Fruit fly (Drosophila melanogaster) whole organism, embryonic: ENCODE results near the gene Cchl.

Experiments used
- CG10209 ChIP-seq: fragments of 200-800 bp; sonication (Bioruptor generic); optimal IDR thresholded peaks from 3 replicates; lab custom pipeline; 2017; ENCODE audit warnings: missing biosample characterization, mild to moderate bottlenecking, missing genetic modification characterization, missing genetic modification reagents
- CG10979 ChIP-seq: fragments of 200-800 bp; sonication (Bioruptor generic); optimal IDR thresholded peaks from 2 replicates; lab custom pipeline; 2018; ENCODE audit warnings: missing biosample characterization, mild to moderate bottlenecking, missing genetic modification characterization, moderate library complexity
- CG11093 ChIP-seq: fragments of 200-800 bp; sonication (Bioruptor generic); IDR thresholded peaks from 3 replicates; pipeline ENCODE4 v1.3.6; 2022; ENCODE audit warnings: missing biosample characterization, missing genetic modification characterization
- CG13424 ChIP-seq: fragments of 200-800 bp; sonication (Bioruptor generic); optimal IDR thresholded peaks from 2 replicates; lab custom pipeline; 2019; ENCODE audit warnings: missing biosample characterization, mild to moderate bottlenecking, missing genetic modification characterization, moderate library complexity
- CG14441 ChIP-seq: fragments of 200-800 bp; sonication (Bioruptor generic); IDR thresholded peaks from 2 replicates; pipeline ENCODE4 v1.3.6; 2022; ENCODE audit warnings: missing biosample characterization, missing genetic modification characterization
- CG1603 ChIP-seq: fragments of 200-800 bp; sonication (Bioruptor generic); optimal IDR thresholded peaks from 2 replicates; lab custom pipeline; 2019; ENCODE audit warnings: missing biosample characterization, mild to moderate bottlenecking, missing genetic modification characterization, moderate library complexity
- CG17328 ChIP-seq: fragments of 200-800 bp; sonication (Bioruptor generic); IDR thresholded peaks from 2 replicates; pipeline ENCODE4 v1.3.6; 2022; ENCODE audit warnings: missing biosample characterization, missing genetic modification characterization
- CG18011 ChIP-seq: fragments of 200-800 bp; sonication (Bioruptor generic); optimal IDR thresholded peaks from 2 replicates; lab custom pipeline; 2017; ENCODE audit warnings: missing biosample characterization, missing genetic modification characterization, mild to moderate bottlenecking, moderate library complexity, missing genotype
- CG18619 ChIP-seq: fragments of 200-800 bp; sonication (Bioruptor generic); optimal IDR thresholded peaks from 3 replicates; lab custom pipeline; 2017; ENCODE audit warnings: missing biosample characterization, mild to moderate bottlenecking, missing genetic modification characterization
- CG2116 ChIP-seq: fragments of 200-800 bp; sonication (Bioruptor generic); optimal IDR thresholded peaks from 3 replicates; lab custom pipeline; 2018; ENCODE audit warnings: missing biosample characterization, mild to moderate bottlenecking, missing genetic modification characterization
- CG30431 ChIP-seq: fragments of 200-800 bp; sonication (Bioruptor generic); optimal IDR thresholded peaks from 2 replicates; lab custom pipeline; 2017; ENCODE audit warnings: missing biosample characterization, missing genetic modification characterization
- CG3163 ChIP-seq: fragments of 200-800 bp; sonication (Bioruptor generic); optimal IDR thresholded peaks from 3 replicates; lab custom pipeline; 2016; ENCODE audit warnings: missing biosample characterization, missing genetic modification characterization
- CG32767 ChIP-seq: fragments of 200-800 bp; sonication (Bioruptor generic); IDR thresholded peaks from 2 replicates; pipeline ENCODE4 v1.3.6; 2022; ENCODE audit warnings: missing biosample characterization, missing genetic modification characterization
- CG3995 ChIP-seq: fragments of 200-800 bp; sonication (Bioruptor generic); optimal IDR thresholded peaks from 3 replicates; lab custom pipeline; 2016; ENCODE audit warnings: missing biosample characterization, missing genetic modification characterization
- CG42726 ChIP-seq: fragments of 200-800 bp; sonication (Bioruptor generic); IDR thresholded peaks from 2 replicates; pipeline ENCODE4 v1.3.6; 2022; ENCODE audit warnings: missing biosample characterization, missing genetic modification characterization; ENCODE audit not compliant: partially characterized antibody
- CG4404 ChIP-seq: fragments of 200-800 bp; sonication (Bioruptor generic); IDR thresholded peaks from 2 replicates; pipeline ENCODE4 v1.3.6; 2022; ENCODE audit warnings: missing biosample characterization, missing genetic modification characterization
- CG4730 ChIP-seq: fragments of 200-800 bp; sonication (Bioruptor generic); IDR thresholded peaks from 2 replicates; pipeline ENCODE4 v1.3.6; 2022; ENCODE audit warnings: missing biosample characterization, missing genetic modification characterization
- CG6254 ChIP-seq: fragments of 200-800 bp; sonication (Bioruptor generic); optimal IDR thresholded peaks from 3 replicates; lab custom pipeline; 2017; ENCODE audit warnings: mild to moderate bottlenecking, missing biosample characterization, missing genetic modification reagents, missing genetic modification characterization
- CG6689 ChIP-seq: fragments of 200-800 bp; sonication (Bioruptor generic); IDR thresholded peaks from 2 replicates; pipeline ENCODE4 v1.3.6; 2022; ENCODE audit warnings: missing biosample characterization, missing genetic modification characterization
- CG7963 ChIP-seq: fragments of 200-800 bp; sonication (Bioruptor generic); IDR thresholded peaks from 3 replicates; pipeline ENCODE4 v1.3.6; 2022; ENCODE audit warnings: missing biosample characterization, missing genetic modification characterization; ENCODE audit not compliant: partially characterized antibody
- CG8924 ChIP-seq: fragments of 200-800 bp; optimal IDR thresholded peaks from 3 replicates; lab custom pipeline; 2019; ENCODE audit warnings: missing biosample characterization, mild to moderate bottlenecking, missing genetic modification characterization, moderate library complexity
- H2.0 ChIP-seq: fragments of 200-800 bp; sonication (Bioruptor generic); IDR thresholded peaks from 2 replicates; pipeline ENCODE4 v1.3.6; 2022; ENCODE audit warnings: missing biosample characterization, missing genetic modification characterization
- HHEX ChIP-seq: fragments of 200-800 bp; sonication (Bioruptor generic); optimal IDR thresholded peaks from 3 replicates; lab custom pipeline; 2017; ENCODE audit warnings: missing biosample characterization, mild to moderate bottlenecking, missing genetic modification characterization, missing genetic modification reagents
- MTF-1 ChIP-seq: fragments of 200-800 bp; sonication (Bioruptor generic); optimal IDR thresholded peaks from 2 replicates; lab custom pipeline; 2018; ENCODE audit warnings: missing biosample characterization, mild to moderate bottlenecking, missing genetic modification characterization, borderline replicate concordance
- Six4 ChIP-seq: fragments of 200-800 bp; sonication (Bioruptor generic); optimal IDR thresholded peaks from 2 replicates; lab custom pipeline; 2016; ENCODE audit warnings: missing biosample characterization, missing genetic modification characterization
- Xbp1 ChIP-seq: fragments of 200-800 bp; sonication (Bioruptor generic); optimal IDR thresholded peaks from 3 replicates; lab custom pipeline; 2016; ENCODE audit warnings: missing biosample characterization, mild to moderate bottlenecking, missing genetic modification characterization
- ab ChIP-seq: fragments of 200-800 bp; sonication (Bioruptor generic); optimal IDR thresholded peaks from 2 replicates; lab custom pipeline; 2016; ENCODE audit warnings: missing biosample characterization, missing genetic modification characterization
- ap ChIP-seq: fragments of 200-800 bp; sonication (Bioruptor generic); IDR thresholded peaks from 2 replicates; pipeline ENCODE4 v1.3.6; 2022; ENCODE audit warnings: missing biosample characterization, missing genetic modification characterization
- cato ChIP-seq: fragments of 200-800 bp; sonication (Bioruptor generic); optimal IDR thresholded peaks from 2 replicates; lab custom pipeline; 2016; ENCODE audit warnings: missing biosample characterization, missing genetic modification characterization, borderline replicate concordance
- da ChIP-seq: fragments of 200-800 bp; sonication (Bioruptor generic); optimal IDR thresholded peaks from 2 replicates; lab custom pipeline; 2016; ENCODE audit warnings: missing biosample characterization, missing genetic modification characterization
- eyg ChIP-seq: fragments of 200-800 bp; sonication (Bioruptor generic); optimal IDR thresholded peaks from 3 replicates; lab custom pipeline; 2016; ENCODE audit warnings: missing biosample characterization, missing genetic modification characterization
- grn ChIP-seq: fragments of 200-800 bp; sonication (Bioruptor generic); optimal IDR thresholded peaks from 3 replicates; lab custom pipeline; 2017; ENCODE audit warnings: missing biosample characterization, missing genetic modification characterization
- gro ChIP-seq: fragments of 200-800 bp; sonication (Bioruptor generic); optimal IDR thresholded peaks from 2 replicates; lab custom pipeline; 2016; ENCODE audit warnings: missing biosample characterization, missing genetic modification characterization
- ham ChIP-seq: fragments of 200-800 bp; sonication (Bioruptor generic); IDR thresholded peaks from 2 replicates; pipeline ENCODE4 v1.3.6; 2022; ENCODE audit warnings: missing biosample characterization, missing genetic modification characterization
- hth ChIP-seq: fragments of >200 bp; optimal IDR thresholded peaks from 2 replicates; lab custom pipeline; 2017; ENCODE audit warnings: inconsistent platforms
- ind ChIP-seq: fragments of 200-800 bp; sonication (Bioruptor generic); optimal IDR thresholded peaks from 3 replicates; lab custom pipeline; 2016; ENCODE audit warnings: missing biosample characterization, missing genetic modification characterization
- insv ChIP-seq, 2 experiments: fragments of 200-800 bp; sonication (Bioruptor generic); optimal IDR thresholded peaks; 3 replicates each; lab custom pipeline; 2016 to 2018; ENCODE audit warnings: missing biosample characterization in 2 of 2, missing genetic modification characterization in 2 of 2
- klu ChIP-seq: fragments of 200-800 bp; sonication (Bioruptor generic); IDR thresholded peaks from 2 replicates; pipeline ENCODE4 v1.3.6; 2022; ENCODE audit warnings: missing biosample characterization, missing genetic modification characterization
- lilli ChIP-seq: fragments of 200-800 bp; sonication (Bioruptor generic); optimal IDR thresholded peaks from 3 replicates; lab custom pipeline; 2016; ENCODE audit warnings: missing biosample characterization, missing genetic modification characterization
- nmo ChIP-seq: fragments of 200-800 bp; sonication (Bioruptor generic); optimal IDR thresholded peaks from 2 replicates; lab custom pipeline; 2018; ENCODE audit warnings: missing biosample characterization, mild to moderate bottlenecking, missing genetic modification characterization, moderate library complexity
- p53 ChIP-seq: fragments of 200-800 bp; sonication (Bioruptor generic); optimal IDR thresholded peaks from 2 replicates; lab custom pipeline; 2016; ENCODE audit warnings: missing biosample characterization, missing genetic modification characterization
- peb ChIP-seq: fragments of 200-800 bp; sonication (Bioruptor generic); IDR thresholded peaks from 2 replicates; pipeline ENCODE4 v1.3.6; 2022; ENCODE audit warnings: missing biosample characterization, missing genetic modification characterization
- pita ChIP-seq: fragments of 200-800 bp; sonication (Bioruptor generic); optimal IDR thresholded peaks from 2 replicates; lab custom pipeline; 2017; ENCODE audit warnings: missing biosample characterization, mild to moderate bottlenecking, missing genetic modification characterization
- row ChIP-seq: fragments of 200-800 bp; sonication (Bioruptor generic); IDR thresholded peaks from 3 replicates; pipeline ENCODE4 v1.3.6; 2022; ENCODE audit warnings: missing biosample characterization, missing genetic modification characterization
- schlank ChIP-seq: fragments of 200-800 bp; sonication (Bioruptor generic); optimal IDR thresholded peaks from 2 replicates; lab custom pipeline; 2018; ENCODE audit warnings: missing biosample characterization, mild to moderate bottlenecking, missing genetic modification characterization
- trem ChIP-seq: fragments of 200-800 bp; optimal IDR thresholded peaks from 3 replicates; lab custom pipeline; 2019; ENCODE audit warnings: missing biosample characterization, mild to moderate bottlenecking, missing genetic modification characterization, moderate library complexity
- twi ChIP-seq: fragments of 200-800 bp; optimal IDR thresholded peaks from 2 replicates; lab custom pipeline; 2019; ENCODE audit warnings: missing biosample characterization, mild to moderate bottlenecking, missing genetic modification characterization, moderate library complexity
- wdn ChIP-seq: fragments of 200-800 bp; sonication (Bioruptor generic); IDR thresholded peaks from 2 replicates; pipeline ENCODE4 v1.3.6; 2022; ENCODE audit warnings: missing biosample characterization, missing genetic modification characterization
- wek ChIP-seq: fragments of 200-800 bp; sonication (Bioruptor generic); optimal IDR thresholded peaks from 3 replicates; lab custom pipeline; 2018; ENCODE audit warnings: missing biosample characterization, mild to moderate bottlenecking, missing genetic modification characterization, moderate library complexity

Gene Cchl

DNA sequence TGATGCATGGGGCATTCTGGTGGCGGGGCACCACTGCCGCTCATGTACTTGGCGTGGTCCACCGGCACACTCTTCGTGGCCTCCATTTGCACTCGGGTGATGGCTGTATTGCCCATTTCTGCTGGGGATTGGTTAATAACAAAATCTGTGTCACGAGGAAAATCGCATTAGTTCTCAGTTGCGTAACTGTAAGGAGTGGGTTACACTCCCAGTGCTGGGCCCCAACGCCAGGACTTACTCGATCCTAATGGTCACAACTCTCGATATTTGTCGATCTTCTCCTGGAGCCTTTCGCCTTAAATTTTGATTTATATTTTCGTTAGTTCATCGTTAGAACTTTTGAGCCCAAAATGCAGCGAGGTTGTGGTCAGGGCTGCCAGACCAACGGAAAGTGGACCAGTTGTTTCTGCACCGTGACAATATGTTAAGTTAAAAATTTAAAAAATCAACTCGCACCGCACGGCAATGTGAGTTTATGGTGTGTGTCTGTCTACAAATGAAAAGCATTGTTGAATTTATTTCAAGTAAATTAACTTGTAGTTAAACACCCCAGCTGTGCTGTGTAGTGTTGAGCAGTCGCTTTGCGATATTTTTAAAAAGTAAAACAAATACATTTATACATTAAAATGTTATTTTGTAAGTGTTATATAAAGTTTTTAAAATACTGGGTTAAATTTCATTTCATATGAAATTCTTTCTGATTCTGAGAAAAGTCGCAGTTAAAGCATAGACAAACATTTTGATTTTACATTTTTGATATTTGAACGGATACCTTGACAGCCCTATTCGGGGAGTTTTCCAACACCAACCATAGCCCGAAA, at the start of gene Cchl, which contains the start of gene ND-42 (continued):
- TF ChIP-seq ap (GFP tag; lab: Robert Waterston, UW): no peak; the same call in none of the 2 replicates
- TF ChIP-seq CG2116 (GFP tag; lab: Kevin White, UChicago): peak; percentile 81
- peak; percentile 67 for TF ChIP-seq twi (tag; lab: Kevin White, UChicago)
- peak; percentile 73 for TF ChIP-seq Six4 (GFP tag; lab: Kevin White, UChicago)
- TF ChIP-seq wek (GFP tag; lab: Kevin White, UChicago): peak; percentile 4
- peak; percentile 86 for TF ChIP-seq lilli (GFP tag; lab: Kevin White, UChicago)
- no peak for TF ChIP-seq grn (GFP tag; lab: Kevin White, UChicago)
- no peak for TF ChIP-seq ham
- TF ChIP-seq da (GFP tag; lab: Kevin White, UChicago): peak; percentile 2
- peak; percentile 23 for TF ChIP-seq MTF-1 (GFP tag; lab: Kevin White, UChicago)
- TF ChIP-seq CG6689 (GFP tag; lab: Robert Waterston, UW): peak; percentile 77
- TF ChIP-seq CG10209 (GFP tag; lab: Kevin White, UChicago): peak; percentile 81
- TF ChIP-seq CG32767: peak; percentile 74
- TF ChIP-seq CG10979 (tag; lab: Kevin White, UChicago): peak; percentile 70
- no peak for TF ChIP-seq CG6254
- TF ChIP-seq CG18619: peak; percentile 80
- peak; percentile 69 for TF ChIP-seq CG17328 (GFP tag; lab: Robert Waterston, UW)
- peak; percentile 86 for TF ChIP-seq nmo
- TF ChIP-seq CG30431 (GFP tag; lab: Kevin White, UChicago): peak; percentile 67
- peak; percentile 47 for TF ChIP-seq CG3163
- peak; percentile 26; the same call in 1 of the 2 replicates for TF ChIP-seq H2.0
- TF ChIP-seq CG1603 (tag; lab: Kevin White, UChicago): peak; percentile 70
- no peak for TF ChIP-seq CG42726
- TF ChIP-seq ind (GFP tag; lab: Kevin White, UChicago): peak; percentile 85
- TF ChIP-seq CG4730 (GFP tag; lab: Robert Waterston, UW): no peak; the same call in none of the 2 replicates
- TF ChIP-seq CG13424 (tag; lab: Kevin White, UChicago): peak; percentile 89
- TF ChIP-seq cato: peak; percentile 66
- peak; percentile 55 for TF ChIP-seq eyg (GFP tag; lab: Kevin White, UChicago)
- TF ChIP-seq CG7963 (GFP tag; lab: Robert Waterston, UW): no peak
- TF ChIP-seq CG11093: peak; percentile 8; the same call in 1 of the 3 replicates
- TF ChIP-seq klu (GFP tag; lab: Robert Waterston, UW): peak; percentile 75; the same call in 1 of the 2 replicates
- peak; percentile 72 for TF ChIP-seq CG14441 (GFP tag; lab: Robert Waterston, UW)
- no peak for TF ChIP-seq wdn (GFP tag; lab: Robert Waterston, UW)
- no peak for TF ChIP-seq pita
- TF ChIP-seq Xbp1 (GFP tag; lab: Kevin White, UChicago): peak; percentile 85
- TF ChIP-seq gro (GFP tag; lab: Kevin White, UChicago): peak; percentile 64
- TF ChIP-seq insv (GFP tag; optimal IDR thresholded peaks at IDR 0.05; lab: Kevin White, UChicago): peak in 1 of 2 experiments; percentile 56
- TF ChIP-seq HHEX: peak; percentile 77
- peak; percentile 81 for TF ChIP-seq CG8924 (tag; lab: Kevin White, UChicago)
- TF ChIP-seq peb (GFP tag; lab: Robert Waterston, UW): 0 out of 2 replicates have a peak, but pooled peaks have one; percentile 12
- peak; percentile 3 for TF ChIP-seq p53 (GFP tag; lab: Kevin White, UChicago)
- peak; percentile 77 for TF ChIP-seq CG18011 (GFP tag; lab: Kevin White, UChicago)
- peak; percentile 92 for TF ChIP-seq row (GFP tag; lab: Robert Waterston, UW)
- no peak for TF ChIP-seq hth (lab: Kevin White, UChicago)
- TF ChIP-seq CG4404 (GFP tag; lab: Robert Waterston, UW): peak; percentile 44; the same call in 1 of the 2 replicates
- peak; percentile 2 for TF ChIP-seq ab
- TF ChIP-seq schlank (tag; lab: Kevin White, UChicago): peak; percentile 35
- TF ChIP-seq CG3995 (GFP tag; lab: Kevin White, UChicago): peak; percentile 71
- peak; percentile 84 for TF ChIP-seq trem (tag; lab: Kevin White, UChicago)
